Fruit fly (Drosophila melanogaster): ENCODE data around the gene CG43245.

dm6 chr3L:10772527-10773184 is 931 bp downstream of the CG43245 start:
- TF ChIP-seq EcR (GFP tag; optimal IDR thresholded peaks at IDR 0.05) = no peak
- peak; percentile 51 for TF ChIP-seq Snoo (tag; optimal IDR thresholded peaks at IDR 0.05)
- peak; percentile 47 for TF ChIP-seq CG17806 (tag; optimal IDR thresholded peaks at IDR 0.05)
- peak; percentile 56 for TF ChIP-seq CG8159 (tag; optimal IDR thresholded peaks at IDR 0.05)
- TF ChIP-seq CG34367 (tag; optimal IDR thresholded peaks at IDR 0.05) = peak; percentile 14
- TF ChIP-seq CG14655 (GFP tag; optimal IDR thresholded peaks at IDR 0.05) = peak; percentile 57
- no peak for TF ChIP-seq CG32121 (GFP tag; IDR thresholded peaks at IDR 0.05)
- TF ChIP-seq CG12605 (GFP tag; IDR thresholded peaks at IDR 0.05) = 0 out of 2 replicates have a peak, but pooled peaks have one; percentile 13
- no peak for TF ChIP-seq gl (tag; optimal IDR thresholded peaks at IDR 0.05)
- TF ChIP-seq fd96Ca (GFP tag; IDR thresholded peaks at IDR 0.05) = 0 out of 3 replicates have a peak, but pooled peaks have one; percentile 13
- TF ChIP-seq CG4496 (GFP tag; IDR thresholded peaks at IDR 0.05) = no peak
- TF ChIP-seq CG15710 (tag; optimal IDR thresholded peaks at IDR 0.05) = peak; percentile 28
